Worm (Caenorhabditis elegans) whole organism, L2 larva: Measurements from ENCODE around the gene F53E10.5.

ENCODE experiments used
- ama-1 ChIP-seq: fragments of 150-350 bp; optimal IDR thresholded peaks from 2 replicates; lab custom pipeline; 2018; ENCODE audit warnings: inconsistent platforms
- blmp-1 ChIP-seq: sonication (generic microtip); optimal IDR thresholded peaks from 2 replicates; lab custom pipeline; 2017; ENCODE audit warnings: missing genetic modification characterization, mild to moderate bottlenecking, missing compliant biosample characterization, antibody characterized with exemption, moderate library complexity; ENCODE audit not compliant: insufficient read depth
- crh-2 ChIP-seq: sonication (generic microtip); optimal IDR thresholded peaks from 2 replicates; lab custom pipeline; 2017; ENCODE audit warnings: missing biosample characterization, missing genetic modification characterization
- elt-1 ChIP-seq: fragments of 150-350 bp; optimal IDR thresholded peaks from 2 replicates; lab custom pipeline; 2014; ENCODE audit warnings: missing biosample characterization, missing genetic modification characterization
- lin-11 ChIP-seq: fragments of 150-350 bp; sonication (generic microtip); optimal IDR thresholded peaks from 2 replicates; lab custom pipeline; 2014; ENCODE audit warnings: missing biosample characterization, missing genetic modification characterization, inconsistent platforms, mixed read lengths
- nhr-237 ChIP-seq: fragments of 150-350 bp; optimal IDR thresholded peaks from 2 replicates; lab custom pipeline; 2014; ENCODE audit warnings: missing biosample characterization, missing genetic modification characterization
- nhr-6 ChIP-seq: fragments of 150-350 bp; optimal IDR thresholded peaks from 2 replicates; lab custom pipeline; 2014; ENCODE audit warnings: missing biosample characterization, missing genetic modification characterization
- peb-1 ChIP-seq: fragments of 150-350 bp; optimal IDR thresholded peaks from 2 replicates; lab custom pipeline; 2014; ENCODE audit warnings: missing biosample characterization, missing genetic modification characterization
- skn-1 ChIP-seq: sonication (generic microtip); optimal IDR thresholded peaks from 2 replicates; lab custom pipeline; 2017; ENCODE audit warnings: missing biosample characterization, missing genetic modification characterization
- sma-9 ChIP-seq, 2 experiments: fragments of 150-350 bp in 1 of 2; sonication (generic microtip) in 1 of 2; optimal IDR thresholded peaks; 2 replicates each; lab custom pipeline; 2014 to 2016; ENCODE audit warnings: missing genetic modification characterization in 2 of 2, mild to moderate bottlenecking in 1 of 2, missing biosample characterization in 1 of 2, missing compliant biosample characterization in 1 of 2, missing genetic modification reagents in 1 of 2, moderate library complexity in 1 of 2
- snpc-4 ChIP-seq: fragments of 150-350 bp; optimal IDR thresholded peaks from 2 replicates; lab custom pipeline; 2014; ENCODE audit warnings: missing biosample characterization, missing genetic modification characterization
- unc-39 ChIP-seq: fragments of 150-350 bp; optimal IDR thresholded peaks from 2 replicates; lab custom pipeline; 2014; ENCODE audit warnings: missing biosample characterization, missing genetic modification characterization
- unc-62 ChIP-seq: fragments of 150-350 bp; optimal IDR thresholded peaks from 2 replicates; lab custom pipeline; 2014; ENCODE audit warnings: missing biosample characterization, missing genetic modification reagents, missing genetic modification characterization
- zag-1 ChIP-seq: fragments of 150-350 bp; optimal IDR thresholded peaks from 2 replicates; lab custom pipeline; 2014; ENCODE audit warnings: missing biosample characterization, missing genetic modification characterization

- no peak for TF ChIP-seq elt-1
- TF ChIP-seq snpc-4 (tag; lab: Kevin White, UChicago), result no peak
- no peak for TF ChIP-seq skn-1 (tag; lab: Kevin White, UChicago)
- TF ChIP-seq peb-1 (tag; lab: Kevin White, UChicago), result no peak
- no peak for TF ChIP-seq zag-1 (tag; lab: Kevin White, UChicago)
- TF ChIP-seq nhr-6 (tag; lab: Kevin White, UChicago), result no peak
- no peak for TF ChIP-seq sma-9 (GFP tag; optimal IDR thresholded peaks at IDR 0.05; lab: Kevin White, UChicago)
- TF ChIP-seq sma-9 (tag; optimal IDR thresholded peaks at IDR 0.05; lab: Kevin White, UChicago), result no peak
- TF ChIP-seq blmp-1 (tag; lab: Kevin White, UChicago), result no peak
- TF ChIP-seq crh-2 (tag; lab: Kevin White, UChicago), result no peak
- TF ChIP-seq unc-39 (tag; lab: Kevin White, UChicago), result no peak
- TF ChIP-seq ama-1 (lab: Kevin White, UChicago), result no peak
- no peak for TF ChIP-seq lin-11 (tag; lab: Kevin White, UChicago)
- no peak for TF ChIP-seq nhr-237 (tag; lab: Kevin White, UChicago)
- no peak for TF ChIP-seq unc-62
Observed at ce11 chrV:2585727-2586126, 13.0 kb downstream of the F53E10.5 start, which contains the start of gene C29G2.6.
